Worm (Caenorhabditis elegans): Measurements from ENCODE around the gene chil-25.

The chil-25 gene

DNA sequence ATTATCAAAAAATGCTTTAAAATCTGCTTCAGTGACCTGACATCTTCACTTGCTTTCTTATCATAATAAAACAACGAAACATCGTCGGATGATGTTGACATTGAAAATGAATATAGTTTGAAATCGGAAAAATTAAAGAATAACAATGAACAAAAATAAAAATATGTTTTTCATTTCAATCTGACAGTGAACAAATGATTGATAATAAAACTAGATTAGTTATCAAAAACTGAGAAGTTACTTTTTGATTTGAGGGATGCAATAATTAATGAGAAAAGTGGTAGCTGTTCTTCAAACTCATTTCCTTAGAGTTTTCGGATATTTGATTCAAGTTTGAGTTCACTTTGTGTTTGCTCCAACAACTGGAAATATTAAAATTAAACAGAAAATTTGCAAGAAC lies 30.7 kb downstream of the chil-25 start, which contains the start of gene chil-15:
Gene chil-15 (minus strand): TSS at position 101 of the 400 bp plus-strand sequence.
- TF ChIP-seq unc-62 (GFP tag; optimal IDR thresholded peaks at IDR 0.05) = no peak

DNA sequence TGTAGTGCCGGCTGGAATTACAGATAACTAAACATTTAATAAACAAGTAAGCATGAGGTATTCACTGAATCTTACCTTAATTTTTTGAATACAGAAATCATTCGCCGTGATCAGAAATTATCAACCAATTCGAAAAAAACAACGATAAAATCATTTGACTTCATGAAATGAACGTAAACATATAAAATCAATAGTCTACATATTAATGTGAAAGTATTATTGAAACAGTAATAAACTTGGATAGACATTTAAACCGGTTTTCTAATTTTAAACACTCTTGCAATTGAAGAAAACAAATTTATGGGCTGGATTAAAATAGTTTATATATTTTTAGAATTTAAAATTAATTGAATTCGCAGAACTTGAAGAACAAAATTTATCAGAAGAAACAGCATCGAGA lies 32.4 kb downstream of the chil-25 start, which contains the start of gene chil-16:
Gene chil-16 (minus strand): TSS at position 101 of the 400 bp plus-strand sequence.
- no peak for TF ChIP-seq unc-62 (GFP tag; optimal IDR thresholded peaks at IDR 0.05)

DNA sequence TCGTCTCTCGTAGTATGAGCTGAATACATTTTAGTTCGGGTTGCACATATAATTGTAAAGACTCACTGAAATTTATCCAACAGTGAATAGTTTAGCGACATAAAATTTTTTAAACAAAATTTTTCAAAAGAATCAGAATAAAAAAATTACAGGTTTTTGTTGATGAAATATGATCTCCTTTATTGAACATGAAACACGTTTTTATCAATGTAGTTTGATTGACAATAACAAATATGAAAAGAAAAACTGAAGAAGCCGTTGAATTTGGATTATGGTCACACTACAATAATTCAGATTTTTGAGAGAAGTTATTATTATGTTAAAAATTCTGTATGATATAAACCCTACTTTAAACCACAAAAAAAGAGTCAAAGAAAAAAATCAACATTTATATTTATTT lies 34.2 kb downstream of the chil-25 start, which contains the start of gene chil-17:
Gene chil-17 (minus strand): TSS at position 101 of the 400 bp plus-strand sequence.
- TF ChIP-seq unc-62 (GFP tag; optimal IDR thresholded peaks at IDR 0.05) = no peak

DNA sequence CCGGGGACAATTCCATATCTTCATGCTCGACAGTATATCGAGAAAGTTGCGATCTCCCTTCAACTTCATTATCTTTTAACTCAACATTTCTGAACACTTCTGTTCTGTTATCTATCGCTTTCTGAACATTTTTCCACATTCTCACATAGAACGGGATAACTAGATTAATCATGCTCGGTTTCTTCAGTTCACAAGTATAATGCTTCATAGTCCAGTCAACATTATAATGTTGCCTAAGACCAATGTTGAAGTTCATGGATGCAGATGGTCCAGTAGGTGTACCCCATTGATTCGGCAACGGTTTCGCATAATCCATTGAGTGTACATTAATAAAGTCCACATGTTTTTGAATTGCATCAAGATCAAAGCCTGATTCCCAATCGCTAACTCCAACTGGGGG lies 35.4 kb downstream of the chil-25 start:
- no peak for TF ChIP-seq unc-62 (GFP tag; optimal IDR thresholded peaks at IDR 0.05)

DNA sequence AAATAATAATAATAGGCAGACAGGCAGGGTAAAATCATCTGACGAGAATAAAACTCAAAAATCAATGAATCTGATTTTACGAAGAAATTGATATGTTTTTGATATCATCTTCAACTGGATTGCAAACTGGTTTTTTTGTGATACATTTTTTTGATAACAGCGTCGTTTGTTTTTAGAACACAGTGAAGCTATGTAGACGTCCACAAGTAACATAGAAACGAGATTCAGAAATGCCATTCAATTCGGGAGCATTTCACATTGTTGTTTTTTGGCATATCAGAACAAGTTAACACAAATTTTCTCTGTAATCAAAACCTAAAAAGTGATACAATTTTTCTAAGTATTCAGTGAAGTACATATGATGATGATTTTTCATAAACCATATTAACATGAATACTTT lies 36.0 kb downstream of the chil-25 start, which contains the start of gene chil-13:
Gene chil-13 (minus strand): TSS at position 101 of the 400 bp plus-strand sequence.
- no peak for TF ChIP-seq unc-62 (GFP tag; optimal IDR thresholded peaks at IDR 0.05)

DNA sequence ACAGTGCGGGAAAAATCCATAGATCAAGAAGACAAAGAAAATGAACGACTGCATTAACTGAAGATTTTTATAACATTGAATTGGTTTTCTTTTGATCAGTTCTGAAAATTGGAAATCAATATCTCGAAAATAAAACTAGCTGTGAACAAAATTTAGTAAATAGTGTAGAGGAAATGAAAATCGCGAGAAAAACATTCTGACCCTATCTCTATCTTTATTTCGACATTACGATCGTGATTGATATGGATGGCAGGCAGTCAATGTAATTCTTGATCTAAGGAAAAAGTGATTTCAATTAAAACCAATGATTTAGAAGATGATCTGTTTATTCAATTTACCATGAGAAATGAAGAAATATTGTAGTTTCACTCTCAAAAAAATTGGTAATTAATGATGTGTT lies 38.3 kb downstream of the chil-25 start, which contains the start of gene kin-16:
Gene kin-16 (minus strand): TSS at position 101 of the 400 bp plus-strand sequence.
- TF ChIP-seq unc-62 (GFP tag; optimal IDR thresholded peaks at IDR 0.05) = no peak

DNA sequence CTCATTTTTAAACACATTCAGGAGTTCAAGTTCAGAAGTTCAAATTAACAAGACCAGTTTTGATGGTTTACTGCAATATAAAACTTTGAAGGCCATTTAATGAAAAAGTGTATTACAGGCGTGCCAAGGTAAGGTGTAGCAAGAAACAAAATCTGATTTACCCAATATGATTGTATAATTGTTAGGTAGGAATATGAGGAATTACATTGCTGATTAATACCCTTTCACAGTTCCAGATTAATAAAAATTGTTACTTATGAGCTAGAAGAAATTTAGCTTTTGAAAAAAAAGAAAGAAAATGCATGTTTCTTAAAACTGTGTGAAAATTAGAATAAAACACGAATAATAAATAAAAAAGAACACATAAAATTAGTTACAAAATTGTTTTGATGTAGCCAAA lies 40.7 kb downstream of the chil-25 start, which contains the start of gene kin-15:
Gene kin-15 (minus strand): TSS at position 101 of the 400 bp plus-strand sequence.
- no peak for TF ChIP-seq unc-62 (GFP tag; optimal IDR thresholded peaks at IDR 0.05)

DNA sequence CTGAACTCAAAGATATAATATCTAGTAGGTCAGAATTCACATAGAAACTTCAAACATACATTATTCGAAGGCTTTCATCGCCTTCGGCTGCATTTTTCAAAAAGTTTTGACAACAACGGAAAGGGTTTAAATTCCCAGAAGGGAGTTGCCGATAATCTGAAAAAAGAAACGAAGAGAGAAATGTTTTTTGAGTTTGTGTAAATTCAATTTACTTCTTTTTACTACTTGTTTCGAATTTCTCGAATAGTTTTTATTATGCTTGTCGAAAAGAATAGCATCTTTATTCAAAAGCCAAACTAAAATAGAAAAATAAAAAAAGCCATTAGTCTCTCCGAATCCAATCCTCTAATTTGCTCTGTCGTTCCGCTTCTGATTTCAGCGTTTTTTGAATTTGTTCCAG lies 43.1 kb downstream of the chil-25 start:
- no peak for TF ChIP-seq unc-62 (GFP tag; optimal IDR thresholded peaks at IDR 0.05)

DNA sequence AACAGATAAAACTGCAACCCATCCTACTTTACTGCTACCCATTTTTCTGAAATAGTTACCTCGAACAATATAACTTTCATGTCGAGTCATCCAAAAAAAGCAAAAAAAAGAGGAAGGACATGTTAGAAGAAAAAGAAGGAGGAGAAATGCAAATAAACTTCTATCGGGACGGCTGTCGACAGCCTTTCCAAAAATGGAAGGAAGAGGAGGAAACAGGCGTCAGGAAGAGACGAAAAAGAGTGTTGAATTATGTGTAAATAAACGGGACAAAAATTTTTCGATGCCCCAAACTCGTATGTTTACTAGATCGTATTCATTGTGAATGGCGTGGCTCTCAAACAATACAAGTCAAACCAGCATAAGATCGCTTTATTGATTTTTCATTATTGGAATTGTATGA lies 46.6 kb downstream of the chil-25 start, which contains the start of gene M176.5:
Gene M176.5 (minus strand): TSS at position 101 of the 400 bp plus-strand sequence.
- no peak for TF ChIP-seq unc-62 (GFP tag; optimal IDR thresholded peaks at IDR 0.05)

DNA sequence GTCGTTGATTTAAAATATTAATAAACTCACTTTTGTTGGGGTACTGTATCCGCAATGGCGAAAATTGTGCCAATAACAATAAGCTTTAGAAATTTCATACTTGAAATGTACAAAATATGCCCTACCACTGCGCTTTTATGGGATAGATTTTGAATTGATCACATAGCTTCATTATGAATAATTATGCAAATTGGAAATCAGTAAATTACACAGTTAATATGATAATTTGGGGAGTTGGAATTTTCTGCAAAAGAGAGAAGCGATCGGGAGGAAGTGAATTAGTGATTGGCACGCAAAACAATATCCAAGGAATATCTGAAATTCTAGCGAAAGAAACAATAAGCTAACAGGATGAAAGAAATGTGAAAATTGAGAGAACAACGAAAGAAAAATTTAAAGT lies 48.2 kb downstream of the chil-25 start, which contains the start of gene M176.10:
Gene M176.10 (minus strand): TSS at position 101 of the 400 bp plus-strand sequence.
- TF ChIP-seq unc-62 (GFP tag; optimal IDR thresholded peaks at IDR 0.05) = no peak
